Worm (Caenorhabditis elegans) whole organism, L3 larva: Measurements from ENCODE around the gene C17A2.7.
"Not testable (repeated sequence)": the region's sequence is repeated elsewhere in the genome, so short reads cannot be mapped to it uniquely, and the experiment has no call there.

Source experiments
- ZK546.5 ChIP-seq: sonication (generic microtip); optimal IDR thresholded peaks from 2 replicates; lab custom pipeline; 2017; ENCODE audit warnings: missing biosample characterization, missing genetic modification characterization
- ama-1 ChIP-seq: fragments of 150-350 bp; optimal IDR thresholded peaks from 2 replicates; lab custom pipeline; 2018
- egl-27 ChIP-seq: sonication (generic microtip); optimal IDR thresholded peaks from 4 replicates; lab custom pipeline; 2017; ENCODE audit warnings: missing biosample characterization, missing genetic modification reagents, missing genetic modification characterization
- elt-1 ChIP-seq: fragments of 150-350 bp; optimal IDR thresholded peaks from 2 replicates; lab custom pipeline; 2014; ENCODE audit warnings: missing biosample characterization, missing genetic modification characterization
- fos-1 ChIP-seq: fragments of 150-350 bp; optimal IDR thresholded peaks from 2 replicates; lab custom pipeline; 2014; ENCODE audit warnings: missing biosample characterization, missing genetic modification characterization
- pha-4 ChIP-seq: fragments of 150-350 bp; optimal IDR thresholded peaks from 2 replicates; lab custom pipeline; 2014; ENCODE audit warnings: missing biosample characterization, missing genetic modification reagents, missing genetic modification characterization
- unc-62 ChIP-seq: fragments of 150-350 bp; sonication (generic microtip); optimal IDR thresholded peaks from 4 replicates; lab custom pipeline; 2014; ENCODE audit warnings: missing biosample characterization, missing genetic modification reagents, missing genetic modification characterization
- ztf-11 ChIP-seq: fragments of 150-350 bp; optimal IDR thresholded peaks from 2 replicates; lab custom pipeline; 2014; ENCODE audit warnings: missing biosample characterization, missing genetic modification characterization
- ztf-4 ChIP-seq: fragments of 150-350 bp; optimal IDR thresholded peaks from 2 replicates; lab custom pipeline; 2014; ENCODE audit warnings: missing biosample characterization, missing genetic modification characterization

DNA sequence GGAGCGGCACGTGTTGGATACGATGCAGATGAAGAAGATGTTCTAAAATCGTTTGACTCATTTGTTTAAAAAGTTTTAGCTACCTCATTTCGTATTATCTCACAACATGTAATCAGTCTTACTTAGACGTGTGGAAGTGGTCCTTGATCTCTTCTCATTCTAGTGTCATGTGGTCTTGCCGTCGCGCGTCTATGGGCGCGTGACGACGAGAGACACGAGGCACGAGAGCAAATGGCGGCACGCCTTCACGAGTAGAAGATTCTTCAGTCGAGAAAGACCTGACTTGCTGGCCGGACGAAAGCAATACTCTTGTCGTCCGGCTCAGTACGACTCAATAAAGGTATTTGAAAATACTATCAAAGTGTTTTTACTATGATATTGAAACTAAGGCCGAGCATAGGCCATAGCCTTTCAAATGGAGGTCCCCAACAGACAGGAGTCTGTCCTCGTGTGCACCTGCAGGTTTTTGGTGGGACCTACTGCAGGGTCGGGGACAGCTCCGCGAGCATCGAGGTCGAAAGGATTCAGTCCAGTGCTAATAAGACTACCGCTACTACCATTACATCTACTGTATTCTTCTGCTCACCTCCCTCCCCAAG, 26.9 kb downstream of the C17A2.7 start, which contains the start of gene fbxa-24:
- not testable (repeated sequence) for TF ChIP-seq ZK546.5; fos-1 (tag; lab: Kevin White, UChicago); pha-4 (tag; lab: Kevin White, UChicago); egl-27; ztf-4 (tag; lab: Kevin White, UChicago); ztf-11 (tag; lab: Kevin White, UChicago); ama-1 (lab: Kevin White, UChicago); unc-62 (GFP tag; lab: Kevin White, UChicago); elt-1 (tag; lab: Kevin White, UChicago)
